Worm (Caenorhabditis elegans): ENCODE results near the gene npp-20.

The npp-20 gene

DNA sequence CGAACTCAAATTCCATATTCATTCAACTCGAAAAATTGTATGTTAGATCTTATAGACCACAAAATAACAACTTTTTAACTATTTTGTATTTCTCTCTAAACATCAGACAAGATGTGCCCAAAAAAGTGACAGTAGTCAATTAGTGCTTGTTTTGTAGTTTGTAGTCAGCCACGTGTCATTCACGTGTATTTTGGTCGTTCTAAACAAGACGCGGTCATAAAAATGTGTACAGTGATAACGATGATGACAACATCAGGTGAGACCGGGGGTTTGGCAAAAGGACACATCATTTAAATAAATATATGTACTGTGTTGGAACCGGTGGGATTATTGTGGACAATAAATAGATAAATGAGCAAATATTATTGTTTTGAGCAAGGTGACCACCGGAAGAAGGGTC, 41.6 kb downstream of the npp-20 start (continued):
- TF ChIP-seq lin-1 (GFP tag; IDR thresholded peaks at IDR 0.05) (peak; percentile 28; the same call in 1 of the 2 replicates), hlh-30 (tag; optimal IDR thresholded peaks at IDR 0.05; ENCODE audit: insufficient read depth) (peak; percentile 86), spr-3 (GFP tag; optimal IDR thresholded peaks at IDR 0.05) (no peak), R02D3.7 (tag; optimal IDR thresholded peaks at IDR 0.05) (no peak), nhr-237 (tag; optimal IDR thresholded peaks at IDR 0.05) (no peak), mes-2 (tag; optimal IDR thresholded peaks at IDR 0.05; ENCODE audit: poor library complexity, severe bottlenecking) (peak; percentile 60), hif-1 (tag; optimal IDR thresholded peaks at IDR 0.05) (no peak), hlh-11 (tag; optimal IDR thresholded peaks at IDR 0.05) (peak; percentile 90), zfp-2 (tag; optimal IDR thresholded peaks at IDR 0.05) (no peak), nhr-25 (tag; optimal IDR thresholded peaks at IDR 0.05; ENCODE audit: borderline replicate concordance, insufficient read depth) (no peak), attf-4 (tag; optimal IDR thresholded peaks at IDR 0.05) (no peak), dmd-9 (GFP tag; IDR thresholded peaks at IDR 0.05) (no peak), duxl-1 (tag; optimal IDR thresholded peaks at IDR 0.05; ENCODE audit: poor library complexity) (no peak), nhr-102 (tag; optimal IDR thresholded peaks at IDR 0.05) (peak; percentile 90), F49E8.2 (tag; optimal IDR thresholded peaks at IDR 0.05; ENCODE audit: borderline replicate concordance) (no peak), ztf-7 (tag; optimal IDR thresholded peaks at IDR 0.05) (no peak), lin-15B (tag; optimal IDR thresholded peaks at IDR 0.05) (no peak), dpl-1 (GFP tag; optimal IDR thresholded peaks at IDR 0.05) (no peak), nhr-11 (tag; optimal IDR thresholded peaks at IDR 0.05) (no peak), Y5F2A.4 (GFP tag; optimal IDR thresholded peaks at IDR 0.05) (no peak), snpc-1.2 (GFP tag; IDR thresholded peaks at IDR 0.05) (no peak), saeg-2 (GFP tag; IDR thresholded peaks at IDR 0.05) (no peak), ceh-44 (GFP tag; IDR thresholded peaks at IDR 0.05) (no peak), lim-7 (GFP tag; IDR thresholded peaks at IDR 0.05) (no peak), php-3 (GFP tag; IDR thresholded peaks at IDR 0.05) (peak; percentile 85), mxl-3 (GFP tag; optimal IDR thresholded peaks at IDR 0.05) (peak; percentile 80), nhr-10 (tag; optimal IDR thresholded peaks at IDR 0.05) (no peak), unc-130 (GFP tag; optimal IDR thresholded peaks at IDR 0.05) (no peak), ces-1 (GFP tag; optimal IDR thresholded peaks at IDR 0.05) (no peak), nhr-111 (GFP tag; optimal IDR thresholded peaks at IDR 0.05) (no peak), sdz-12 (GFP tag; optimal IDR thresholded peaks at IDR 0.05) (no peak), ceh-20 (GFP tag; IDR thresholded peaks at IDR 0.05) (no peak; the same call in 1 of the 2 replicates), unc-62 (GFP tag; optimal IDR thresholded peaks at IDR 0.05 in 1 of 2) (peak in 1 of 2 experiments; percentile 99), unc-62 (tag; optimal IDR thresholded peaks at IDR 0.05) (no peak), arid-1 (GFP tag; conservative IDR thresholded peaks at IDR 0.05) (no peak), nhr-48 (tag; optimal IDR thresholded peaks at IDR 0.05) (peak; percentile 80), lin-29 (GFP tag; IDR thresholded peaks at IDR 0.05) (no peak), daf-8 (GFP tag; IDR thresholded peaks at IDR 0.05) (no peak), D1046.2 (GFP tag; IDR thresholded peaks at IDR 0.05) (no peak), mxl-2 (GFP tag; conservative IDR thresholded peaks at IDR 0.05) (peak; percentile 97), aha-1 (tag) (no peak), Y105C5A.15 (GFP tag; IDR thresholded peaks at IDR 0.05) (no peak), lin-39 (tag; optimal IDR thresholded peaks at IDR 0.05) (no peak), ZK546.5 (tag; optimal IDR thresholded peaks at IDR 0.05) (no peak), tag-97 (GFP tag; IDR thresholded peaks at IDR 0.05) (no peak), pha-4 (GFP tag; IDR thresholded peaks at IDR 0.05) (no peak), pha-4 (tag; optimal IDR thresholded peaks at IDR 0.05) (no peak), ceh-62 (tag; optimal IDR thresholded peaks at IDR 0.05) (no peak), hmg-1.1 (GFP tag; IDR thresholded peaks at IDR 0.05) (0 out of 2 replicates have a peak, but pooled peaks have one; percentile 11), snpc-4 (tag; optimal IDR thresholded peaks at IDR 0.05) (no peak), gei-8 (GFP tag; optimal IDR thresholded peaks at IDR 0.05) (no peak), nhr-41 (GFP tag; IDR thresholded peaks at IDR 0.05) (no peak)

All from whole organism, L4 larva.